Fruit fly (Drosophila melanogaster): ENCODE measurements around the gene Archease.

The Archease gene

DNA sequence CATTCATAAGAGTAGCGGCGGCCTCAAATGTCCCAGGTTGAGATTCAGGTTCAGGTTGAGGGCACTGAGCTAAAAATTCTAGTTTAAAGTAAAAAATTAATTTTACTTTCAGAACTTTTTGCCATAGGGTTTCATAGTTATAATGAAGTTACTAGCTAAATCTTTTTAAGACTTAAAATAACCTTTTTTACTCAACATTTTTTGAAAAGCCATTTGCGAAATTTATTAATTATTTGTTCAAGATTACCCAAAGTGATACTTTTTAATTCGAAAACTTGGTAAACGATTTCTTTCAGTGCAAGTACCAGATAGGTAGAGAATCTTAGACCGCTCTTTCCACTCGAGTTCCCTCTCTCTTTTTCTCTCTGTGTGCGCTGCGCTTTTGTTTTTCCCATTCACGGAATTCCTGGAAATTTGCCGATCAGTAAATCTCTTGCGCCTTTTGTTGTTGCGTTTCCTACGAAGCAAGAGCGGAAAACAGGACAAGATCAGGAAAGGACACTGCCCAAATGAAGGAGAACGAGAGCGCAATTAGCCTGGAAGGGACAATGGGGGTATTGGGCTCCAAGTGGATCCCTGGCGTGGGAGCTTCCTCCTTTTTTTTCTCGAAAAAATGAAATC, 21.1 kb downstream of the Archease start (continued):
- TF ChIP-seq p53 (GFP tag; optimal IDR thresholded peaks at IDR 0.05), result no peak
- no peak for TF ChIP-seq scrt (GFP tag; optimal IDR thresholded peaks at IDR 0.05)
- TF ChIP-seq tgo (GFP tag; IDR thresholded peaks at IDR 0.05), result no peak; the same call in 2 of the 3 replicates
- peak; percentile 69 for TF ChIP-seq E2f1 (GFP tag; IDR thresholded peaks at IDR 0.05)
- peak; percentile 83 for TF ChIP-seq phol (tag; optimal IDR thresholded peaks at IDR 0.05)
- TF ChIP-seq CG10462 (GFP tag; optimal IDR thresholded peaks at IDR 0.05), result peak; percentile 58
- TF ChIP-seq ems (GFP tag; optimal IDR thresholded peaks at IDR 0.05), result no peak
- no peak for TF ChIP-seq fru (optimal IDR thresholded peaks at IDR 0.05)
- no peak for TF ChIP-seq CG8478 (optimal IDR thresholded peaks at IDR 0.05)
- peak; percentile 24; the same call in 1 of the 3 replicates for TF ChIP-seq ci (GFP tag; IDR thresholded peaks at IDR 0.05)
- no peak for TF ChIP-seq CG9932 (GFP tag; IDR thresholded peaks at IDR 0.05)
- TF ChIP-seq Fer1 (GFP tag; optimal IDR thresholded peaks at IDR 0.05), result no peak
- TF ChIP-seq ken (GFP tag; IDR thresholded peaks at IDR 0.05), result no peak
- no peak for TF ChIP-seq CG12769 (tag; optimal IDR thresholded peaks at IDR 0.05)
- no peak for TF ChIP-seq CG14050 (GFP tag; IDR thresholded peaks at IDR 0.05)
- no peak for TF ChIP-seq CG11398 (GFP tag; optimal IDR thresholded peaks at IDR 0.05)
- no peak for TF ChIP-seq Taf1 (GFP tag; IDR thresholded peaks at IDR 0.05)
- TF ChIP-seq CG2116 (GFP tag; optimal IDR thresholded peaks at IDR 0.05), result peak; percentile 25
- TF ChIP-seq B-H2 (GFP tag; optimal IDR thresholded peaks at IDR 0.05), result no peak
- TF ChIP-seq unc-4 (GFP tag; IDR thresholded peaks at IDR 0.05; ENCODE audit: partially characterized antibody), result no peak
- peak; percentile 47 for TF ChIP-seq onecut (GFP tag; IDR thresholded peaks at IDR 0.05)
- TF ChIP-seq Mes4 (GFP tag; optimal IDR thresholded peaks at IDR 0.05), result peak; percentile 28
- peak; percentile 75 for TF ChIP-seq row (GFP tag; IDR thresholded peaks at IDR 0.05)
- TF ChIP-seq Dll (GFP tag; IDR thresholded peaks at IDR 0.05; ENCODE audit: partially characterized antibody), result no peak
- no peak for TF ChIP-seq CG12299 (tag; optimal IDR thresholded peaks at IDR 0.05)
- TF ChIP-seq lbe (GFP tag; optimal IDR thresholded peaks at IDR 0.05), result peak; percentile 69
- TF ChIP-seq en (GFP tag; optimal IDR thresholded peaks at IDR 0.05), result peak; percentile 48
- TF ChIP-seq ap (GFP tag; IDR thresholded peaks at IDR 0.05), result no peak
- TF ChIP-seq CG32532 (GFP tag; IDR thresholded peaks at IDR 0.05), result no peak
- TF ChIP-seq Lpt (GFP tag; optimal IDR thresholded peaks at IDR 0.05), result no peak
- no peak for TF ChIP-seq CG13296 (GFP tag; optimal IDR thresholded peaks at IDR 0.05)
- no peak for TF ChIP-seq h (optimal IDR thresholded peaks at IDR 0.05)
- peak; percentile 28 for TF ChIP-seq lilli (GFP tag; optimal IDR thresholded peaks at IDR 0.05)
- no peak for TF ChIP-seq tup (GFP tag; optimal IDR thresholded peaks at IDR 0.05)
- peak; percentile 61 for TF ChIP-seq CG12236 (GFP tag; optimal IDR thresholded peaks at IDR 0.05)
- TF ChIP-seq CG15601 (tag; optimal IDR thresholded peaks at IDR 0.05), result peak; percentile 71
- TF ChIP-seq Gsc (GFP tag; IDR thresholded peaks at IDR 0.05), result no peak
- TF ChIP-seq CG7987 (GFP tag; optimal IDR thresholded peaks at IDR 0.05), result no peak
- TF ChIP-seq kah (GFP tag; optimal IDR thresholded peaks at IDR 0.05), result no peak
- peak; percentile 8 for TF ChIP-seq jumu (GFP tag; optimal IDR thresholded peaks at IDR 0.05)
- peak; percentile 33 for TF ChIP-seq Side (GFP tag; optimal IDR thresholded peaks at IDR 0.05)
- TF ChIP-seq ATbp (GFP tag; optimal IDR thresholded peaks at IDR 0.05), result no peak
- TF ChIP-seq CkIIα-i1 (GFP tag; IDR thresholded peaks at IDR 0.05), result no peak
- TF ChIP-seq Xbp1 (GFP tag; optimal IDR thresholded peaks at IDR 0.05), result peak; percentile 33
- peak; percentile 28 to 45 for TF ChIP-seq Pdp1 (GFP tag; optimal IDR thresholded peaks at IDR 0.05)
- TF ChIP-seq Hsf (GFP tag; optimal IDR thresholded peaks at IDR 0.05), result peak; percentile 46
- TF ChIP-seq toy (GFP tag; IDR thresholded peaks at IDR 0.05), result no peak
- TF ChIP-seq CTCF (GFP tag; optimal IDR thresholded peaks at IDR 0.05), result no peak
- TF ChIP-seq CG17186 (GFP tag; optimal IDR thresholded peaks at IDR 0.05), result no peak
- TF ChIP-seq CG15514 (GFP tag; optimal IDR thresholded peaks at IDR 0.05), result no peak
- peak; percentile 40 for TF ChIP-seq tap (tag; optimal IDR thresholded peaks at IDR 0.05)
- TF ChIP-seq CG7271 (tag; optimal IDR thresholded peaks at IDR 0.05), result peak; percentile 92
- TF ChIP-seq CG4707 (GFP tag; optimal IDR thresholded peaks at IDR 0.05), result no peak
